Worm (Caenorhabditis elegans) whole organism, L2 larva: Measurements from ENCODE around the gene hpo-33.

Experiments used
- aly-2 ChIP-seq: fragments of 150-350 bp; optimal IDR thresholded peaks from 2 replicates; lab custom pipeline; 2014; ENCODE audit warnings: missing biosample characterization, missing genetic modification characterization
- dmd-4 ChIP-seq: sonication (generic microtip); optimal IDR thresholded peaks from 2 replicates; lab custom pipeline; 2017; ENCODE audit warnings: missing biosample characterization, missing genetic modification characterization
- fos-1 ChIP-seq: fragments of 150-350 bp; optimal IDR thresholded peaks from 2 replicates; lab custom pipeline; 2014; ENCODE audit warnings: missing biosample characterization, missing genetic modification characterization
- lin-13 ChIP-seq: fragments of 150-350 bp; optimal IDR thresholded peaks from 2 replicates; lab custom pipeline; 2014; ENCODE audit warnings: missing biosample characterization, missing genetic modification reagents, missing genetic modification characterization
- lsy-2 ChIP-seq, 2 experiments: fragments of 150-350 bp in 1 of 2; sonication (generic microtip) in 1 of 2; optimal IDR thresholded peaks; 2 replicates each; lab custom pipeline; 2014 to 2017; ENCODE audit warnings: missing biosample characterization in 2 of 2, missing genetic modification characterization in 2 of 2
- nhr-10 ChIP-seq: sonication (generic microtip); optimal IDR thresholded peaks from 2 replicates; lab custom pipeline; 2017; ENCODE audit warnings: missing biosample characterization, missing genetic modification characterization
- nhr-23 ChIP-seq: fragments of 150-350 bp; optimal IDR thresholded peaks from 2 replicates; lab custom pipeline; 2014; ENCODE audit warnings: missing biosample characterization, missing genetic modification reagents, missing genetic modification characterization
- nhr-77 ChIP-seq: fragments of 150-350 bp; optimal IDR thresholded peaks from 2 replicates; lab custom pipeline; 2014; ENCODE audit warnings: missing biosample characterization, missing genetic modification characterization
- unc-62 ChIP-seq: fragments of 150-350 bp; optimal IDR thresholded peaks from 2 replicates; lab custom pipeline; 2014; ENCODE audit warnings: missing biosample characterization, missing genetic modification reagents, missing genetic modification characterization
- zag-1 ChIP-seq: fragments of 150-350 bp; optimal IDR thresholded peaks from 2 replicates; lab custom pipeline; 2014; ENCODE audit warnings: missing biosample characterization, missing genetic modification characterization
- ztf-4 ChIP-seq: fragments of 150-350 bp; optimal IDR thresholded peaks from 2 replicates; lab custom pipeline; 2014; ENCODE audit warnings: missing biosample characterization, missing genetic modification characterization

DNA sequence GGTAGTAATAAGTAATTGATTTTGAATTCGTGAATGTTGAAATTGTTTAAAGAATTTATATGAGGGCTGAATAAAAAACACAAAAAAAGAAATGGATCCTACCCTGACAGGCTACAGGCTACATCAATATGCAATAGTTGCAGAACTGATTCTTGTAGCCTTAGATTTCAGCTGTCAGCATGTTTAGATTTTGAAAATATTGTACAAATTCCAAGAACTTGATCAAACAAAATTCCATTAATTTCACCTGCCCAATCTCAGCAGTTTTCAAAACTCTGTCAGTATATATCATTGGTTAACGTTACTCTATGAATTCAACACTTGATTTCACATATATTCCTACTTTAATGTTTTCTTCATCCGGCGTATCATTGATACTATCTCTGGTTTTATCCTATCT, 11.9 kb upstream of the hpo-33 start:
- TF ChIP-seq nhr-23 (tag; lab: Kevin White, UChicago), result no peak
- no peak for TF ChIP-seq zag-1 (tag; lab: Kevin White, UChicago)
- no peak for TF ChIP-seq lin-13 (GFP tag; lab: Kevin White, UChicago)
- TF ChIP-seq nhr-77 (tag; lab: Kevin White, UChicago), result no peak
- TF ChIP-seq ztf-4, result no peak
- TF ChIP-seq fos-1, result no peak
- TF ChIP-seq lsy-2 (tag; optimal IDR thresholded peaks at IDR 0.05; lab: Kevin White, UChicago), result no peak
- TF ChIP-seq unc-62 (GFP tag; lab: Kevin White, UChicago), result no peak
- TF ChIP-seq nhr-10 (tag; lab: Kevin White, UChicago), result no peak
- TF ChIP-seq dmd-4 (tag; lab: Kevin White, UChicago), result no peak
- TF ChIP-seq aly-2, result no peak
